Worm (Caenorhabditis elegans): Measurements from ENCODE around the gene T24C4.2.

- TF ChIP-seq ceh-13 (GFP tag; optimal IDR thresholded peaks at IDR 0.05) = no peak
- TF ChIP-seq ama-1 (optimal IDR thresholded peaks at IDR 0.05) = no peak
- no peak for TF ChIP-seq tra-4 (tag; optimal IDR thresholded peaks at IDR 0.05)
Measured at ce11 chrIII:900134-900533, 30.4 kb upstream of the T24C4.2 start.
